Worm (Caenorhabditis elegans): ENCODE results near the gene F37A4.5.

F37A4.5 gene

DNA sequence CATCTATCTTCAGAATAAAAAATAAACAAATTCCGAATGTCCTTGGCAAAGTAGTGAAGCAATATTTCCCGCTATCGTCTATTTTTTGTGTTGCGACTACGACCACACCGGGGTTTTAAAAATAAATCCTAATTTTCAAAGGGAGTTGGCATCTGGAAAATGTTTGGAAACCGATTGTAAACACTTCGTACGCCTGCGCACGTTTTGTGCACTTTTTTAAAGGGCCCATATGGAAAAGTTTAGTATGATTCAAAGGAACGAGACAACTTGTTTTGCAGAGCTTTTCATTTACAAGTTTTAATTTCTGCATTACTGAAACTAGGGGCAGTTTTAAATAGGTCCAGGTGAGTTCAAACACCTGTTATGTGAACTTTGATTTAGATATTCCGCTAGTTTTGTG is 28.4 kb downstream of the F37A4.5 start:
- TF ChIP-seq nhr-6 (tag; optimal IDR thresholded peaks at IDR 0.05) = no peak
- TF ChIP-seq sma-3 (GFP tag; optimal IDR thresholded peaks at IDR 0.05) = no peak
- no peak for TF ChIP-seq C34F6.9 (tag; optimal IDR thresholded peaks at IDR 0.05)
- no peak for TF ChIP-seq ceh-82 (tag; optimal IDR thresholded peaks at IDR 0.05)
- no peak for TF ChIP-seq ama-1 (optimal IDR thresholded peaks at IDR 0.05)
- TF ChIP-seq nhr-77 (tag; optimal IDR thresholded peaks at IDR 0.05) = no peak
- no peak for TF ChIP-seq ceh-16 (tag; optimal IDR thresholded peaks at IDR 0.05)
- no peak for TF ChIP-seq nhr-21 (tag; optimal IDR thresholded peaks at IDR 0.05)
- TF ChIP-seq unc-55 (GFP tag; optimal IDR thresholded peaks at IDR 0.05) = no peak
- no peak for TF ChIP-seq lsy-2 (tag; optimal IDR thresholded peaks at IDR 0.05)
- no peak for TF ChIP-seq nhr-23 (tag; optimal IDR thresholded peaks at IDR 0.05)
- no peak for TF ChIP-seq alr-1 (tag; optimal IDR thresholded peaks at IDR 0.05)
- no peak for TF ChIP-seq sem-4 (tag; optimal IDR thresholded peaks at IDR 0.05)
- no peak for TF ChIP-seq zag-1 (tag; optimal IDR thresholded peaks at IDR 0.05)
- TF ChIP-seq lin-13 (GFP tag; optimal IDR thresholded peaks at IDR 0.05) = no peak
- TF ChIP-seq gmeb-1 (tag; optimal IDR thresholded peaks at IDR 0.05) = no peak
- TF ChIP-seq nhr-11 (tag; optimal IDR thresholded peaks at IDR 0.05) = no peak

DNA sequence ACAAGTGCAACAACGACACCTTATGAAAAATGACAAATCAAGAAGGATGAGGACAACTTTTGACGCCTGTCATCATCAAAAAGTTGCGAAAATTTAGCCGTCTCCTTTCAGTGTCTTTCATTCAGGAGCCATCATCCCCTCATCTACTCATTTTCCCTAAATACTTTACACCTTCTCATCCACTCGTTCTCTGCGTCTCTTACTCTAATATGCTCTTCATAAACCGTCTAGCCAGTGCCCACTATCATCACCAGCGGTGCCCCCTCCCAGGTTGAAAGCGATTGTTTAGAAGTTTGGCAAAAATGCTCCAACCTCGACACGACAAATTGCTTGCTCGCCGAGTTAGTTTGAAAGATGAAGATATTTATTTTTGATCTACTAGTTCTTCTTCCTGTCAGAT is 30.9 kb downstream of the F37A4.5 start:
- TF ChIP-seq elt-1 (tag; optimal IDR thresholded peaks at IDR 0.05) = no peak
- no peak for TF ChIP-seq R02D3.7 (tag; optimal IDR thresholded peaks at IDR 0.05)
- TF ChIP-seq Y55F3AM.14 (GFP tag; optimal IDR thresholded peaks at IDR 0.05) = no peak
- TF ChIP-seq F13H6.1 (tag; optimal IDR thresholded peaks at IDR 0.05) = peak; percentile 44
- TF ChIP-seq crh-2 (tag; optimal IDR thresholded peaks at IDR 0.05) = no peak
- TF ChIP-seq lin-13 (GFP tag; optimal IDR thresholded peaks at IDR 0.05) = no peak
- no peak for TF ChIP-seq nhr-10 (tag; optimal IDR thresholded peaks at IDR 0.05)
- no peak for TF ChIP-seq unc-55 (GFP tag; optimal IDR thresholded peaks at IDR 0.05)
- no peak for TF ChIP-seq lin-39 (tag; optimal IDR thresholded peaks at IDR 0.05)
- no peak for TF ChIP-seq gmeb-1 (tag; optimal IDR thresholded peaks at IDR 0.05)
- TF ChIP-seq ztf-4 (tag; optimal IDR thresholded peaks at IDR 0.05) = no peak
- no peak for TF ChIP-seq dmd-4 (tag; optimal IDR thresholded peaks at IDR 0.05)
- no peak for TF ChIP-seq lin-11 (tag; optimal IDR thresholded peaks at IDR 0.05)
- TF ChIP-seq unc-39 (tag; optimal IDR thresholded peaks at IDR 0.05) = no peak
- peak; percentile 40 for TF ChIP-seq nhr-129 (tag; optimal IDR thresholded peaks at IDR 0.05)
- TF ChIP-seq mdl-1 (tag; optimal IDR thresholded peaks at IDR 0.05) = no peak
- TF ChIP-seq alr-1 (tag; optimal IDR thresholded peaks at IDR 0.05) = no peak

DNA sequence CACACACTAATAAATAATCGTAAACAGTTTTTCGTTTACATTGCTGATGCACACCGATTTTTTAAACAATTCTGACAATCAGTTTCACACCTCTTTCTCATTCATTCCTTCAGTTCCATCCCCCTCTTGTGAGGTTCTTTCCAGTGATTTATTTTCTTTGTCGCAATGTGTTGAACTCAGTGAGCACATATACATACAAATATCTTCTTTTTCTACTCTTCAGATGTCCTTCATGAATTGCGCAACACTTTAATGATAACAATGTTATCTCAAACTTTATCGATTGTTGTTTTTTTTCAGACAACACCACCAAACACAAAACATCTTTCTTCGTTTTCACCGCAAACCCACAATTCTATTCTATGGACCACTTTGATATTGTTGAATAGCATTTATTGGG is 34.3 kb downstream of the F37A4.5 start, which contains the start of gene dig-1:
dig-1 (plus strand) TSS at position 301 of the 400 bp plus-strand sequence.
- TF ChIP-seq aly-2 (tag; optimal IDR thresholded peaks at IDR 0.05) (no peak), ceh-82 (tag; optimal IDR thresholded peaks at IDR 0.05) (no peak)

DNA sequence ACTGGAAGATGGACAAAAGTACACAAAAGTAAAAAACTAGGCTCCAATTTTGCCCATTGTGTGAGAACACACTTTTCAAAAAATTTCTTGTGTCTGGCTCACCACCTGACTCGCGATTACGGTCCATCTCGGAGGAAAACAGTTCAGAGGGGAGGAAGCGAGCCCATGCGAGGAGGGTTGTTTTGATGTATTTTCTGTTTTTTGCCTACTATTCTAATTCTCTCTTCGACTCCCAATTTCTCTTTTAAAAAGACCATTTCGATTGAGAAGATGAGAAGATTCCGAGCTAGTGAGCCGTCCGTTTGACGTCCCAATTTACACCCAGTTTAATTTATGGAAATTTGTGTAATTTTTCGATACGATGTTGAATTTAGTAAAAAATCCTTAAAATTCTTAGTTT is 35.0 kb downstream of the F37A4.5 start:
- TF ChIP-seq ama-1 (optimal IDR thresholded peaks at IDR 0.05) (no peak), nhr-237 (tag; optimal IDR thresholded peaks at IDR 0.05) (no peak)

DNA sequence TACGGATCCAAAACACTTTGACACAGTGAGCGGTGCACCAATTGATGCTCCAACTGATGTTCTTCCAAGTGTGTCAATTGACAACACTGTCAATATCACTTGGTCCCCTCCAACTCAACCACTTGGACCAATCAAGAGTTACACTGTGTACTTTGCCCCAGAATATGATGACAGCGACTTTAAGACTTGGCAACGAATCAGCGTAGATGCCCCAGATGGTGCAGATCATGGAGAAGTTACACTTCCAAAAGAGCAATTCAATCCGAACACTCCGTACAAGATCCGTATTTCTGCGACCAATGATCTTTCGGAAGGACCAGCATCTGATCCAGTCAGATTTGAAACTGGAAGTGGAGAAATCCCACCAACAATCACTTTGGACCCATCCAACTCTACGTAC is 40.9 kb downstream of the F37A4.5 start:
- TF ChIP-seq elt-3 (tag; optimal IDR thresholded peaks at IDR 0.05) = no peak
- no peak for TF ChIP-seq ZK546.5 (tag; optimal IDR thresholded peaks at IDR 0.05)
- TF ChIP-seq nhr-12 (tag; optimal IDR thresholded peaks at IDR 0.05) = no peak
- no peak for TF ChIP-seq crh-2 (tag; optimal IDR thresholded peaks at IDR 0.05)
- no peak for TF ChIP-seq lsy-2 (tag; optimal IDR thresholded peaks at IDR 0.05)

DNA sequence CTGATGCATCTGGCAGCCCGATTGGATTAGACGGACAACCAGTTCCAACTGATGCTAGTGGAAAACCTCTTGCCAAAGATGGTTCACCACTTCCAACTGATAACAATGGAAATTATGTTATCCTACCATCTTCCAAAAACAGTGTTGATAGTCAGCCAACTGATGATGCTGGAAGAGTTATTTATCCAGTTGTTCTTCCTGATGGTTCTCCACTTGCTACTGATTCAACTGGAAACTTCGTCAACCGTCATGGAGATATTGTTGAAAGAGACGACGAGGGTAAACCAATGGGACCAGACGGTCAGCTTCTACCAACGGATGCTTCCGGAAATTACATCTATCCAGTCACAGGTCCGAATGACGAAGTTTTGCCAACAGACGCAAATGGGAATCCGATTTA is 45.1 kb downstream of the F37A4.5 start:
- TF ChIP-seq sma-3 (GFP tag; optimal IDR thresholded peaks at IDR 0.05) = no peak
- TF ChIP-seq nhr-11 (tag; optimal IDR thresholded peaks at IDR 0.05) = no peak
- TF ChIP-seq ztf-11 (tag; optimal IDR thresholded peaks at IDR 0.05) = no peak
- no peak for TF ChIP-seq alr-1 (tag; optimal IDR thresholded peaks at IDR 0.05)
- no peak for TF ChIP-seq snpc-4 (tag; optimal IDR thresholded peaks at IDR 0.05)
- no peak for TF ChIP-seq skn-1 (tag; optimal IDR thresholded peaks at IDR 0.05)
- no peak for TF ChIP-seq lin-39 (tag; optimal IDR thresholded peaks at IDR 0.05)

Data from whole organism, L2 larva.